Worm (Caenorhabditis elegans): ENCODE results near the gene srh-229.

DNA sequence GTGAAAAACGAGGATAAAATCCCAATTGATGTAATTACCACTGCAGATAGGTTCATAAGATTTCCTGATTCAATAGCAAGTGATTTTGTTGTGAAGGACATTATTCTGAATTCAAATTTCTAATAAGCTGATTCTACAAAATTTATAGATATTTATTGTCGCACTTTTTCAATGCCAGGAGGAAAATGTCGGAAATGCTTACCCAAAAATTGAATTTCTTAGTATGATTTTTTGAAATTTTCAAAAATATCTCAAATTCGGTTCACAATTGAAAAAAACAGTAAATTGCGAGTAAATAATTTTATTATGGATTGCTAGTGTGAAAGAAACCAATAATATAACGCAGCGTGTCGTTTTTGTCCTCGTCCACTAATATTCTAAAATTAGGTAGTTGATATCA, 11.2 kb downstream of the srh-229 start, which contains the start of gene srbc-10:
- TF ChIP-seq snpc-4 (tag; optimal IDR thresholded peaks at IDR 0.05) (no peak), cnd-1 (tag; optimal IDR thresholded peaks at IDR 0.05) (no peak), flh-1 (GFP tag; optimal IDR thresholded peaks at IDR 0.05) (no peak), mab-5 (tag; optimal IDR thresholded peaks at IDR 0.05) (no peak), mls-2 (tag; optimal IDR thresholded peaks at IDR 0.05) (no peak), nhr-28 (tag; optimal IDR thresholded peaks at IDR 0.05) (no peak), unc-62 (GFP tag; optimal IDR thresholded peaks at IDR 0.05) (no peak), lin-13 (tag; optimal IDR thresholded peaks at IDR 0.05) (no peak), blmp-1 (tag; optimal IDR thresholded peaks at IDR 0.05) (no peak), mep-1 (tag; optimal IDR thresholded peaks at IDR 0.05) (no peak)

Measured in whole organism, mixed stage, embryonic.